Worm (Caenorhabditis elegans) whole organism, late embryonic: ENCODE measurements around the gene noca-1.

Source experiments
- F13H6.1 ChIP-seq: sonication (generic microtip); optimal IDR thresholded peaks from 2 replicates; lab custom pipeline; 2016; ENCODE audit warnings: missing genetic modification characterization, missing compliant biosample characterization
- K02D7.2 ChIP-seq: sonication (generic microtip); optimal IDR thresholded peaks from 2 replicates; lab custom pipeline; 2017; ENCODE audit warnings: mild to moderate bottlenecking, missing genetic modification characterization, missing compliant biosample characterization
- pha-4 ChIP-seq: fragments of 150-350 bp; optimal IDR thresholded peaks from 2 replicates; lab custom pipeline; 2018; ENCODE audit warnings: missing biosample characterization, missing genetic modification reagents, missing genetic modification characterization

DNA sequence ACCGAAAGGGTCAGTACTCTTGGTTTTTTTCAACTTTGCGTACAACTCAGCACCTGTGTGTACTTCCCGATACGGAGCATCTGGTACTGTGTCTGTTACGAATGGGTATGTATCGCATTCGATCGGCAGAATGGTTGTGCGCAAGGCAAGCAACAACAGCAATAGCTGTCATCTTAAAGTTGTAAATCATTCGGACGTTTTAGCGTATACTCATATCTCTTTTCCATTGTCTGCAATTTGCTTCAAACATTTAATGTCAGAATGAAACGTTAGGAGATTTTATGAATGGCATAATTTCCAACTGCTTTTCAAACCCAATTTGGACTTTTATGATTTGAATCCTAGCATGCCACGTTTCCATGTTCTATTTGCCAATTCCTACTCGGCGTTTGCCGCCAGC, 4.4 kb downstream of the noca-1 start:
- TF ChIP-seq F13H6.1 (tag; lab: Kevin White, UChicago) (no peak), K02D7.2 (tag; lab: Kevin White, UChicago) (no peak), pha-4 (tag; lab: Kevin White, UChicago) (no peak)
